Worm (Caenorhabditis elegans): ENCODE data around the gene F54D5.4.

DNA sequence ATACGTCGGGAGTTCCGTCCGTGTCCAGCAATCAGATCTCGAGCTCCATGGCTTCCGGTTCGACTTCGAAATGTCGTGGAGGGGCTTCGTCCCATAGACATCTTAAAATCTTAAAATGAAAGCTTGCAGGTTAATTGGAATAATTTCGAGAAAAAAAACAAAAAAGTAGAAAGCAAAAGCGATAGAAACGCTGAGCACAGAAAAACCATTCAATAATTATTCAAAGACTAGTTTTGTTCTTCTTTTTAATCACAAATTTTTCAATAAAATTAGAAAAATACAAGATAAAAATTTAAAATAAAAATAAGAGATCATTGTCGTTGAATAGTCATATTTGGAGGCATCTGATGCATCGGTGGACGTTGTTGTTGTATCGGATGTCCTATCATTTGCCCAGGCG is 42.7 kb upstream of the F54D5.4 start, which contains the start of gene age-1:
- TF ChIP-seq elt-3 (tag; optimal IDR thresholded peaks at IDR 0.05): no peak
- no peak for TF ChIP-seq ztf-4 (tag; optimal IDR thresholded peaks at IDR 0.05)
- TF ChIP-seq ceh-16 (tag; optimal IDR thresholded peaks at IDR 0.05): no peak
